Fruit fly (Drosophila melanogaster) whole organism, embryonic: ENCODE results near the gene par-6.

Experiments
- Ada2b ChIP-seq: fragments of 200-800 bp; sonication (Bioruptor generic); IDR thresholded peaks from 2 replicates; pipeline ENCODE4 v1.3.6; 2022; ENCODE audit warnings: missing biosample characterization, missing genetic modification characterization
- Atf6 ChIP-seq: fragments of 200-800 bp; sonication (Bioruptor generic); IDR thresholded peaks from 2 replicates; pipeline ENCODE4 v1.3.6; 2022; ENCODE audit warnings: missing biosample characterization, missing genetic modification characterization
- Blimp-1 ChIP-seq: fragments of 200-800 bp; sonication (Bioruptor generic); optimal IDR thresholded peaks from 3 replicates; lab custom pipeline; 2018; ENCODE audit warnings: missing biosample characterization, missing genetic modification characterization, mild to moderate bottlenecking, moderate library complexity, missing genetic modification reagents
- CG10267 ChIP-seq: fragments of 200-800 bp; sonication (Bioruptor generic); optimal IDR thresholded peaks from 2 replicates; lab custom pipeline; 2018; ENCODE audit warnings: missing biosample characterization, mild to moderate bottlenecking, missing genetic modification characterization, moderate library complexity
- CG12219 ChIP-seq: fragments of 200-800 bp; sonication (Bioruptor generic); optimal IDR thresholded peaks from 3 replicates; lab custom pipeline; 2018; ENCODE audit warnings: missing biosample characterization, mild to moderate bottlenecking, missing genetic modification characterization
- CG12236 ChIP-seq: fragments of 200-800 bp; sonication (Bioruptor generic); optimal IDR thresholded peaks from 2 replicates; lab custom pipeline; 2016; ENCODE audit warnings: missing biosample characterization, missing genetic modification characterization
- CG12391 ChIP-seq: fragments of 200-800 bp; sonication (Bioruptor generic); optimal IDR thresholded peaks from 3 replicates; lab custom pipeline; 2018; ENCODE audit warnings: missing biosample characterization, mild to moderate bottlenecking, missing genetic modification characterization, moderate library complexity
- CG12769 ChIP-seq: fragments of 200-800 bp; sonication (Bioruptor generic); optimal IDR thresholded peaks from 2 replicates; lab custom pipeline; 2019; ENCODE audit warnings: missing biosample characterization, mild to moderate bottlenecking, missing genetic modification characterization, moderate library complexity
- CG12942 ChIP-seq: fragments of 200-800 bp; sonication (Bioruptor generic); optimal IDR thresholded peaks from 3 replicates; lab custom pipeline; 2016; ENCODE audit warnings: missing biosample characterization, missing genetic modification characterization
- CG13123 ChIP-seq: fragments of 200-800 bp; sonication (Bioruptor generic); optimal IDR thresholded peaks from 2 replicates; lab custom pipeline; 2016; ENCODE audit warnings: missing biosample characterization, missing genetic modification characterization
- CG13296 ChIP-seq: fragments of 200-800 bp; sonication (Bioruptor generic); optimal IDR thresholded peaks from 3 replicates; lab custom pipeline; 2018; ENCODE audit warnings: missing biosample characterization, mild to moderate bottlenecking, missing genetic modification characterization
- CG15011 ChIP-seq: fragments of 200-800 bp; sonication (Bioruptor generic); optimal IDR thresholded peaks from 3 replicates; lab custom pipeline; 2018; ENCODE audit warnings: missing biosample characterization, mild to moderate bottlenecking, missing genetic modification characterization
- CG15269 ChIP-seq: fragments of 200-800 bp; sonication (Bioruptor generic); optimal IDR thresholded peaks from 2 replicates; lab custom pipeline; 2018; ENCODE audit warnings: missing biosample characterization, mild to moderate bottlenecking, missing genetic modification characterization, moderate library complexity
- CG15696 ChIP-seq: fragments of 200-800 bp; sonication (Bioruptor generic); optimal IDR thresholded peaks from 2 replicates; lab custom pipeline; 2019; ENCODE audit warnings: missing biosample characterization, mild to moderate bottlenecking, missing genetic modification characterization, moderate library complexity
- CG1602 ChIP-seq: fragments of 200-800 bp; sonication (Bioruptor generic); optimal IDR thresholded peaks from 3 replicates; lab custom pipeline; 2016; ENCODE audit warnings: missing biosample characterization, missing genetic modification characterization
- CG17612 ChIP-seq: fragments of 200-800 bp; sonication (Bioruptor generic); IDR thresholded peaks from 2 replicates; pipeline ENCODE4 v1.3.6; 2022; ENCODE audit warnings: missing biosample characterization, missing genetic modification characterization
- CG17912 ChIP-seq: fragments of 200-800 bp; sonication (Bioruptor generic); optimal IDR thresholded peaks from 2 replicates; lab custom pipeline; 2018; ENCODE audit warnings: missing biosample characterization, mild to moderate bottlenecking, missing genetic modification characterization
- CG33557 ChIP-seq: fragments of 200-800 bp; sonication (Bioruptor generic); optimal IDR thresholded peaks from 2 replicates; lab custom pipeline; 2019; ENCODE audit warnings: missing biosample characterization, mild to moderate bottlenecking, missing genetic modification characterization, moderate library complexity
- CG34422 ChIP-seq: fragments of 200-800 bp; sonication (Bioruptor generic); IDR thresholded peaks from 3 replicates; pipeline ENCODE4 v1.3.6; 2022; ENCODE audit warnings: missing biosample characterization, missing genetic modification characterization
- CG5180 ChIP-seq: fragments of 200-800 bp; sonication (Bioruptor generic); optimal IDR thresholded peaks from 3 replicates; lab custom pipeline; 2017; ENCODE audit warnings: missing biosample characterization, missing genetic modification characterization, mild to moderate bottlenecking, moderate library complexity, missing genetic modification reagents
- CG6272 ChIP-seq: fragments of 200-800 bp; sonication (Bioruptor generic); IDR thresholded peaks from 2 replicates; pipeline ENCODE4 v1.3.6; 2022; ENCODE audit warnings: missing biosample characterization, missing genetic modification characterization
- CG6689 ChIP-seq: fragments of 200-800 bp; sonication (Bioruptor generic); IDR thresholded peaks from 2 replicates; pipeline ENCODE4 v1.3.6; 2022; ENCODE audit warnings: missing biosample characterization, missing genetic modification characterization
- CG7271 ChIP-seq: fragments of 200-800 bp; sonication (Bioruptor generic); optimal IDR thresholded peaks from 2 replicates; lab custom pipeline; 2018; ENCODE audit warnings: missing biosample characterization, mild to moderate bottlenecking, missing genetic modification characterization, moderate library complexity
- D19B ChIP-seq: fragments of 200-800 bp; sonication (Bioruptor generic); optimal IDR thresholded peaks from 2 replicates; lab custom pipeline; 2017; ENCODE audit warnings: missing biosample characterization, mild to moderate bottlenecking, missing genetic modification characterization
- Doc2 ChIP-seq: fragments of 200-800 bp; sonication (Bioruptor generic); IDR thresholded peaks from 2 replicates; pipeline ENCODE4 v1.3.6; 2022; ENCODE audit warnings: missing biosample characterization, missing genetic modification characterization
- E2f2 ChIP-seq: fragments of 200-800 bp; sonication (Bioruptor generic); IDR thresholded peaks from 2 replicates; pipeline ENCODE4 v1.3.6; 2022; ENCODE audit warnings: missing biosample characterization, missing genetic modification characterization
- Hr78 ChIP-seq, 2 experiments: fragments of 200-800 bp in 1 of 2; fragments of >200 bp in 1 of 2; sonication (Bioruptor generic) in 1 of 2; optimal IDR thresholded peaks; 2 replicates each; lab custom pipeline; 2017 to 2019; ENCODE audit warnings: missing biosample characterization in 2 of 2, missing genetic modification characterization in 2 of 2, mild to moderate bottlenecking in 1 of 2, moderate library complexity in 1 of 2
- Jarid2 ChIP-seq: fragments of 200-800 bp; sonication (Bioruptor generic); optimal IDR thresholded peaks from 3 replicates; lab custom pipeline; 2017; ENCODE audit warnings: mild to moderate bottlenecking, missing biosample characterization, missing genetic modification reagents, missing genetic modification characterization
- MESR4 ChIP-seq: fragments of 200-800 bp; sonication (Bioruptor generic); optimal IDR thresholded peaks from 2 replicates; lab custom pipeline; 2018; ENCODE audit warnings: missing biosample characterization, mild to moderate bottlenecking, missing genetic modification characterization, moderate library complexity
- Myb ChIP-seq: fragments of 200-800 bp; sonication (Bioruptor generic); optimal IDR thresholded peaks from 2 replicates; lab custom pipeline; 2016; ENCODE audit warnings: missing biosample characterization, missing genetic modification characterization
- Oaz ChIP-seq: fragments of 200-800 bp; sonication (Bioruptor generic); IDR thresholded peaks from 2 replicates; pipeline ENCODE4 v1.3.6; 2022; ENCODE audit warnings: missing biosample characterization, missing genetic modification characterization
- Rx ChIP-seq: fragments of 200-800 bp; sonication (Bioruptor generic); IDR thresholded peaks from 2 replicates; pipeline ENCODE4 v1.3.6; 2022; ENCODE audit warnings: missing biosample characterization, missing genetic modification characterization
- Tbp ChIP-seq: fragments of >200 bp; optimal IDR thresholded peaks from 2 replicates; lab custom pipeline; 2018; ENCODE audit warnings: missing biosample characterization, missing genetic modification characterization
- Vsx1 ChIP-seq: fragments of 200-800 bp; sonication (Bioruptor generic); optimal IDR thresholded peaks from 2 replicates; lab custom pipeline; 2017; ENCODE audit warnings: missing biosample characterization, mild to moderate bottlenecking, missing genetic modification characterization, missing genetic modification reagents
- YL-1 ChIP-seq: fragments of 200-800 bp; sonication (Bioruptor generic); optimal IDR thresholded peaks from 3 replicates; lab custom pipeline; 2017; ENCODE audit warnings: missing biosample characterization, mild to moderate bottlenecking, missing genetic modification characterization
- caup ChIP-seq: fragments of 200-800 bp; sonication (Bioruptor generic); optimal IDR thresholded peaks from 3 replicates; lab custom pipeline; 2017; ENCODE audit warnings: missing biosample characterization, mild to moderate bottlenecking, missing genetic modification characterization, moderate library complexity; ENCODE audit not compliant: severe bottlenecking
- en ChIP-seq: fragments of 200-800 bp; sonication (Bioruptor generic); optimal IDR thresholded peaks from 2 replicates; lab custom pipeline; 2016; ENCODE audit warnings: missing biosample characterization, missing genetic modification characterization
- fd64A ChIP-seq: fragments of 200-800 bp; sonication (Bioruptor generic); optimal IDR thresholded peaks from 3 replicates; lab custom pipeline; 2018; ENCODE audit warnings: missing biosample characterization, mild to moderate bottlenecking, missing genetic modification characterization
- grau ChIP-seq: fragments of 200-800 bp; optimal IDR thresholded peaks from 3 replicates; lab custom pipeline; 2019; ENCODE audit warnings: missing biosample characterization, mild to moderate bottlenecking, missing genetic modification characterization, moderate library complexity
- kah ChIP-seq: fragments of 200-800 bp; sonication (Bioruptor generic); optimal IDR thresholded peaks from 2 replicates; lab custom pipeline; 2018; ENCODE audit warnings: missing biosample characterization, mild to moderate bottlenecking, missing genetic modification characterization
- nerfin-1 ChIP-seq: fragments of 200-800 bp; sonication (Bioruptor generic); optimal IDR thresholded peaks from 3 replicates; lab custom pipeline; 2019; ENCODE audit warnings: missing biosample characterization, mild to moderate bottlenecking, missing genetic modification characterization, moderate library complexity
- nom ChIP-seq: fragments of 200-800 bp; sonication (Bioruptor generic); optimal IDR thresholded peaks from 2 replicates; lab custom pipeline; 2017; ENCODE audit warnings: missing biosample characterization, missing genetic modification characterization, mild to moderate bottlenecking, moderate library complexity, missing genetic modification reagents
- pita ChIP-seq: fragments of 200-800 bp; sonication (Bioruptor generic); optimal IDR thresholded peaks from 2 replicates; lab custom pipeline; 2017; ENCODE audit warnings: missing biosample characterization, mild to moderate bottlenecking, missing genetic modification characterization
- pros ChIP-seq: fragments of 200-800 bp; sonication (Bioruptor generic); optimal IDR thresholded peaks from 3 replicates; lab custom pipeline; 2019; ENCODE audit warnings: missing biosample characterization, mild to moderate bottlenecking, missing genetic modification characterization, moderate library complexity
- sd ChIP-seq: fragments of 200-800 bp; sonication (Bioruptor generic); optimal IDR thresholded peaks from 3 replicates; lab custom pipeline; 2018; ENCODE audit warnings: missing biosample characterization, mild to moderate bottlenecking, missing genetic modification characterization, moderate library complexity
- slou ChIP-seq: fragments of 200-800 bp; sonication (Bioruptor generic); optimal IDR thresholded peaks from 3 replicates; lab custom pipeline; 2016; ENCODE audit warnings: missing biosample characterization, missing genetic modification characterization
- ssp ChIP-seq: fragments of 200-800 bp; sonication (Bioruptor generic); IDR thresholded peaks from 2 replicates; pipeline ENCODE4 v1.3.6; 2022; ENCODE audit warnings: missing biosample characterization, missing genetic modification characterization
- tio ChIP-seq: fragments of 200-800 bp; sonication (Bioruptor generic); optimal IDR thresholded peaks from 2 replicates; lab custom pipeline; 2017; ENCODE audit warnings: missing biosample characterization, missing genetic modification characterization, inconsistent platforms
- unc-4 ChIP-seq: fragments of 200-800 bp; sonication (Bioruptor generic); IDR thresholded peaks from 2 replicates; pipeline ENCODE4 v1.3.6; 2022; ENCODE audit warnings: missing biosample characterization, missing genetic modification characterization; ENCODE audit not compliant: partially characterized antibody
- usp ChIP-seq: fragments of >200 bp; optimal IDR thresholded peaks from 2 replicates; lab custom pipeline; 2017; ENCODE audit warnings: missing biosample characterization, missing genetic modification characterization

Gene par-6

DNA sequence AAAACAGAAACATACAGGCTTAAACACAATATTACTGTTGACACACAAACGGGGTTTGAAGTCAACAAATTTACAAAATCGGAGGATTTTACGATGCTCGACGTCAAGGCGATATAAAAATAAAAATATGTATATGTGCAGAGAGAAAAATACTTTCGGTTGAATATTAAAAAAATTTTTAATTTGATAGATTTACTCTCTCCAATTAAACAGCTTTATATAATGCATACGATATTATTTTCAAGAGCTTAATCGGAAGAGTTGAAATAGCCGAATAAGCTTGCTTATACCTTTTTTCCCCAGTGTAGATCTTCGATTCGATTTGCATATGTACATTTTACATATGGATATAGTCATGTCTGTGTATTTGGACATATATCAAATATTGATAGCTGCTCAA, 6.5 kb upstream of the par-6 start (continued):
- TF ChIP-seq CG12942 (GFP tag; lab: Kevin White, UChicago) (no peak), sd (tag; lab: Kevin White, UChicago) (peak; percentile 8), CG17912 (GFP tag; lab: Kevin White, UChicago) (no peak), pros (GFP tag; lab: Kevin White, UChicago) (no peak), CG7271 (tag; lab: Kevin White, UChicago) (no peak), tio (GFP tag; lab: Kevin White, UChicago) (peak; percentile 0), slou (GFP tag; lab: Kevin White, UChicago) (no peak), nom (GFP tag; lab: Kevin White, UChicago) (no peak), D19B (peak; percentile 6), ssp (GFP tag; lab: Robert Waterston, UW) (no peak), CG12391 (tag; lab: Kevin White, UChicago) (peak; percentile 48), CG12219 (GFP tag; lab: Kevin White, UChicago) (peak; percentile 31), en (no peak), Ada2b (GFP tag; lab: Robert Waterston, UW) (peak; percentile 68), Hr78 (GFP tag; optimal IDR thresholded peaks at IDR 0.05; lab: Kevin White, UChicago) (no peak), CG6272 (GFP tag; lab: Robert Waterston, UW) (no peak), Blimp-1 (peak; percentile 16), usp (no peak), Atf6 (peak; percentile 65; the same call in 1 of the 2 replicates), fd64A (GFP tag; lab: Kevin White, UChicago) (no peak), CG15011 (peak; percentile 17), CG5180 (GFP tag; lab: Kevin White, UChicago) (no peak), CG12769 (peak; percentile 59), CG6689 (GFP tag; lab: Robert Waterston, UW) (peak; percentile 62), kah (GFP tag; lab: Kevin White, UChicago) (no peak), CG1602 (GFP tag; lab: Kevin White, UChicago) (no peak), CG15269 (tag; lab: Kevin White, UChicago) (peak; percentile 84), Tbp (GFP tag; lab: Kevin White, UChicago) (no peak), Jarid2 (GFP tag; lab: Kevin White, UChicago) (no peak), pita (GFP tag; lab: Kevin White, UChicago) (no peak), unc-4 (GFP tag; lab: Robert Waterston, UW) (no peak), CG13296 (GFP tag; lab: Kevin White, UChicago) (peak; percentile 68), CG13123 (GFP tag; lab: Kevin White, UChicago) (no peak), Myb (GFP tag; lab: Kevin White, UChicago) (no peak), CG34422 (GFP tag; lab: Robert Waterston, UW) (peak; percentile 43; the same call in 1 of the 3 replicates), grau (peak; percentile 31), CG17612 (GFP tag; lab: Robert Waterston, UW) (peak; percentile 33; the same call in 1 of the 2 replicates), nerfin-1 (no peak), MESR4 (GFP tag; lab: Kevin White, UChicago) (no peak), E2f2 (GFP tag; lab: Robert Waterston, UW) (peak; percentile 41), YL-1 (GFP tag; lab: Kevin White, UChicago) (no peak), Doc2 (GFP tag; lab: Robert Waterston, UW) (no peak), CG12236 (GFP tag; lab: Kevin White, UChicago) (no peak), CG33557 (GFP tag; lab: Kevin White, UChicago) (no peak), CG15696 (tag; lab: Kevin White, UChicago) (no peak), caup (GFP tag; lab: Kevin White, UChicago) (peak; percentile 26), Rx (GFP tag; lab: Robert Waterston, UW) (0 out of 2 replicates have a peak, but pooled peaks have one; percentile 18), Oaz (GFP tag; lab: Robert Waterston, UW) (peak; percentile 37; the same call in 1 of the 2 replicates), CG10267 (peak; percentile 14), Vsx1 (peak; percentile 16)
